Fruit fly (Drosophila melanogaster): ENCODE measurements around the gene Zmynd8.

DNA sequence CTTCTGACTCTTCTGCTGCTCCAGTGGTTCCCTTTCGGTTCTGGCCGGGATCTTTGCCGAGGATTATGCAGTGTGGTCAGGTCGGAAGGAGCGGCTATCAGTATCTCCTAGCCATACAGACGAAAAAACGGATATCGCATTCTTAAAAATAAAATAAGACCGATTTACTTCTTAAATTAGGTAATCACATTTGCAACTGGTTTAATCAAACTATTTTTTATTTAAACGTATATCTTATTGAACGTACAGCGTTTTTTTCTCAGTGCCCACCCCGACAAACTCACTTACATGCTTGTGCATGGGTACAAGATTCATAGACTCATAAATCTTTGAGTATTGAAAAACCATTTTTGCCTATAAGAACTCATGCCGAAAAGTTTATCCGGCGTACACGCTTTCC lies 43.0 kb upstream of the Zmynd8 start:
- no peak for TF ChIP-seq CG12391 (tag; optimal IDR thresholded peaks at IDR 0.05)
- TF ChIP-seq dm (GFP tag; optimal IDR thresholded peaks at IDR 0.05) = no peak
- TF ChIP-seq wdn (GFP tag; IDR thresholded peaks at IDR 0.05) = no peak
- TF ChIP-seq Max (GFP tag; optimal IDR thresholded peaks at IDR 0.05) = no peak
- TF ChIP-seq CG7372 (GFP tag; IDR thresholded peaks at IDR 0.05) = no peak
- TF ChIP-seq Hmx (GFP tag; optimal IDR thresholded peaks at IDR 0.05) = no peak
- TF ChIP-seq CG4854 (GFP tag; optimal IDR thresholded peaks at IDR 0.05) = no peak
- no peak for TF ChIP-seq CG33557 (GFP tag; optimal IDR thresholded peaks at IDR 0.05)

All from whole organism, embryonic.